Worm (Caenorhabditis elegans) whole organism, L1 larva: ENCODE measurements around the gene Y43D4A.6.

Source experiments
- egl-27 ChIP-seq, 2 experiments: fragments of 150-350 bp in 1 of 2; sonication (generic microtip); optimal IDR thresholded peaks; 3 replicates each; lab custom pipeline; 2017 to 2018; ENCODE audit warnings: missing biosample characterization in 2 of 2, missing genetic modification characterization in 2 of 2, missing genetic modification reagents in 2 of 2
- elt-3 ChIP-seq, 6 experiments: fragments of 150-350 bp in 1 of 6; sonication (generic microtip); optimal IDR thresholded peaks; 2 replicates each; lab custom pipeline; 2017 to 2018; ENCODE audit warnings: missing biosample characterization in 6 of 6, missing genetic modification characterization in 6 of 6, inconsistent platforms in 1 of 6
- lin-13 ChIP-seq: fragments of 150-350 bp; optimal IDR thresholded peaks from 2 replicates; lab custom pipeline; 2014; ENCODE audit warnings: missing biosample characterization, missing genetic modification reagents, missing genetic modification characterization
- lir-3 ChIP-seq: sonication (generic microtip); optimal IDR thresholded peaks from 2 replicates; lab custom pipeline; 2016; ENCODE audit warnings: mild to moderate bottlenecking, missing genetic modification characterization, moderate library complexity, missing compliant biosample characterization; ENCODE audit not compliant: poor library complexity
- nhr-237 ChIP-seq: fragments of 150-350 bp; optimal IDR thresholded peaks from 2 replicates; lab custom pipeline; 2014; ENCODE audit warnings: missing biosample characterization, missing genetic modification characterization
- nhr-28 ChIP-seq: fragments of 150-350 bp; optimal IDR thresholded peaks from 2 replicates; lab custom pipeline; 2014; ENCODE audit warnings: missing biosample characterization, missing genetic modification characterization
- nhr-77 ChIP-seq: fragments of 150-350 bp; optimal IDR thresholded peaks from 2 replicates; lab custom pipeline; 2014; ENCODE audit warnings: missing biosample characterization, missing genetic modification characterization
- pqm-1 ChIP-seq: sonication (generic microtip); optimal IDR thresholded peaks from 3 replicates; lab custom pipeline; 2017; ENCODE audit warnings: missing biosample characterization, missing genetic modification characterization
- unc-62 ChIP-seq: fragments of 150-350 bp; optimal IDR thresholded peaks from 2 replicates; lab custom pipeline; 2014; ENCODE audit warnings: missing biosample characterization, missing genetic modification reagents, missing genetic modification characterization

DNA sequence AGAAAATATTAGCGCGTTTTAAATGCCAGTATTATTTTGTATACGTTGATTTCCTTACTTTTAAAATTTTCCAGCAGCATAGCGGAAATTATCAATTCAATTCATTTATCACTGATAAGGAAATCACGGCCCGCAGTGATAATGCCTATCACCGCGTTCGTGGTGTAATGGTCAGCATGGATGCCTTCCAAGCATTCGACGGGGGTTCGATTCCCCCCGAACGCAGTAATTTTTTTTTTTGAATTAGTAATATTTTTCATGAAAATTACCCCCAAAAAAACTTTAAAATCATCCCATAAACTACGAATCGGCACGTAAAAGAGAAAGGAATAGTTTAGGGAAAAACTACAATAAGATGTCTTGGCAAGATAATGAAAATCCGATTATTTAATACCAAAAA is 12.1 kb upstream of the Y43D4A.6 start:
- TF ChIP-seq egl-27 (tag; optimal IDR thresholded peaks at IDR 0.05; lab: Kevin White, UChicago) (no peak), elt-3 (tag; optimal IDR thresholded peaks at IDR 0.05; lab: Kevin White, UChicago) (no peak), nhr-28 (no peak), lin-13 (GFP tag; lab: Kevin White, UChicago) (no peak), nhr-77 (tag; lab: Kevin White, UChicago) (no peak), unc-62 (GFP tag; lab: Kevin White, UChicago) (no peak), pqm-1 (tag; lab: Kevin White, UChicago) (no peak), nhr-237 (tag; lab: Kevin White, UChicago) (no peak), lir-3 (tag; lab: Kevin White, UChicago) (no peak)
